Worm (Caenorhabditis elegans) whole organism, L4 larva: ENCODE measurements around the gene gbb-1.
A peak's percentile ranks its signal among the peaks of the same experiment; 100 is the strongest.

Experiments used
- R02D3.7 ChIP-seq: fragments of 150-350 bp; sonication (generic microtip); optimal IDR thresholded peaks from 3 replicates; lab custom pipeline; 2014; ENCODE audit warnings: missing biosample characterization, missing genetic modification characterization
- Y75B8A.6 ChIP-seq: fragments of 200-800 bp; sonication (Bioruptor generic); IDR thresholded peaks from 2 replicates; pipeline ENCODE4 v1.3.6; 2022; ENCODE audit warnings: missing genetic modification reagents, missing genetic modification characterization, missing compliant biosample characterization
- ZK337.2 ChIP-seq: fragments of 200-800 bp; sonication (Bioruptor generic); IDR thresholded peaks from 2 replicates; pipeline ENCODE4 v1.3.6; 2022; ENCODE audit warnings: missing genetic modification reagents, missing genetic modification characterization, missing compliant biosample characterization
- ama-1 ChIP-seq: fragments of 150-350 bp; optimal IDR thresholded peaks from 2 replicates; lab custom pipeline; 2014; ENCODE audit warnings: inconsistent platforms, mixed read lengths
- daf-8 ChIP-seq: fragments of 200-800 bp; sonication (Bioruptor generic); IDR thresholded peaks from 2 replicates; pipeline ENCODE4 v1.3.6; 2022; ENCODE audit warnings: missing genetic modification characterization, missing compliant biosample characterization
- lim-7 ChIP-seq: fragments of 200-800 bp; sonication (Bioruptor generic); IDR thresholded peaks from 2 replicates; pipeline ENCODE4 v1.3.6; 2022; ENCODE audit warnings: missing genetic modification characterization, missing compliant biosample characterization
- lin-13 ChIP-seq: fragments of 150-350 bp; optimal IDR thresholded peaks from 2 replicates; lab custom pipeline; 2014; ENCODE audit warnings: missing biosample characterization, missing genetic modification reagents, missing genetic modification characterization
- mdt-29 ChIP-seq: fragments of 200-800 bp; sonication (Bioruptor generic); IDR thresholded peaks from 2 replicates; pipeline ENCODE4 v1.3.6; 2022; ENCODE audit warnings: missing genetic modification reagents, missing genetic modification characterization, missing compliant biosample characterization
- nhr-11 ChIP-seq: fragments of 150-350 bp; optimal IDR thresholded peaks from 2 replicates; lab custom pipeline; 2014; ENCODE audit warnings: missing biosample characterization, missing genetic modification characterization
- nhr-28 ChIP-seq: fragments of 150-350 bp; optimal IDR thresholded peaks from 2 replicates; lab custom pipeline; 2014; ENCODE audit warnings: missing biosample characterization, missing genetic modification characterization
- nhr-76 ChIP-seq: fragments of 150-350 bp; optimal IDR thresholded peaks from 2 replicates; lab custom pipeline; 2014; ENCODE audit warnings: missing biosample characterization, missing genetic modification characterization
- pha-4 ChIP-seq, 2 experiments: fragments of 150-350 bp in 1 of 2; fragments of 200-800 bp in 1 of 2; sonication (Bioruptor generic) in 1 of 2; IDR thresholded peaks in 1 of 2; optimal IDR thresholded peaks in 1 of 2; 2 replicates each; pipeline versions ENCODE4 v1.3.6 to Lab custom; 2014 to 2022; ENCODE audit warnings: missing genetic modification characterization in 2 of 2, missing genetic modification reagents in 2 of 2, missing biosample characterization in 1 of 2, missing compliant biosample characterization in 1 of 2
- unc-62 ChIP-seq, 3 experiments: fragments of 150-350 bp in 1 of 3; sonication (generic microtip); optimal IDR thresholded peaks in 2 of 3; peaks in 1 of 3; 1 replicate in 1 of 3; 2 replicates in 2 of 3; lab custom pipeline; 2014 to 2017; ENCODE audit warnings: missing biosample characterization in 3 of 3, missing genetic modification characterization in 3 of 3, missing genetic modification reagents in 3 of 3, missing genotype in 1 of 3

- TF ChIP-seq ama-1: no peak
- peak; percentile 91 for TF ChIP-seq nhr-11
- TF ChIP-seq nhr-28: peak; percentile 85
- TF ChIP-seq ZK337.2 (GFP tag; lab: Robert Waterston, UW): no peak
- TF ChIP-seq unc-62 (GFP tag; optimal IDR thresholded peaks at IDR 0.05 in 1 of 2; lab: Kevin White, UChicago): peak; percentile 61 to 100
- peak; percentile 76 for TF ChIP-seq unc-62 (tag; optimal IDR thresholded peaks at IDR 0.05; lab: Kevin White, UChicago)
- TF ChIP-seq lin-13 (GFP tag; lab: Kevin White, UChicago): peak; percentile 62
- TF ChIP-seq pha-4 (GFP tag; IDR thresholded peaks at IDR 0.05; lab: Robert Waterston, UW): peak; percentile 78; the same call in 1 of the 2 replicates
- no peak for TF ChIP-seq pha-4 (tag; optimal IDR thresholded peaks at IDR 0.05; lab: Kevin White, UChicago)
- peak; percentile 99 for TF ChIP-seq mdt-29
- 0 out of 2 replicates have a peak, but pooled peaks have one; percentile 15 for TF ChIP-seq lim-7
- no peak for TF ChIP-seq R02D3.7 (tag; lab: Kevin White, UChicago)
- TF ChIP-seq nhr-76 (tag; lab: Kevin White, UChicago): no peak
- TF ChIP-seq Y75B8A.6 (GFP tag; lab: Robert Waterston, UW): peak; percentile 80; the same call in 1 of the 2 replicates
- no peak for TF ChIP-seq daf-8 (GFP tag; lab: Robert Waterston, UW)
Measured at ce11 chrX:2971542-2971988, 13.8 kb downstream of the gbb-1 start.
